1 worm cellular context compared by ENCODE assay signal in the genomic region with DNA sequence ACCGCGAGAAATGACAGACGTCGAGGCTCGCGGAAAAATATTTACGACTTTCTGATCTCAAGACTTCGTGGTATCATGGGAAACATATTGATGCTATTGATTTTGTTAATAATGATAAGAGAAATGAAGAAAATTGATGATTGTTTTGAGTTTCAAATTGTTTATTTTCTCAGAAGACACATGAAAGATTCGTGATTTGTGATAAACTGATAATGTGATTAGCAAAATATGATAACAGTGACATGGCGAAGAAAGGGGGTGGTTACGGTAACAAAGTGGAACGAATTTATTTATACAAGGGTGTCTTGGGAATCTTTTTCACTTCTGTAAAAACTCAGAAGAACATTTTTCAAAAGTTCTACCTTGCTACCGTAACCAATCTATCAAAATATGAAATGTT.
TF ChIP-seq lines count a peak whose summit lies in the region.

No protein-coding gene starts in this region.

TF ChIP-seq in whole organism, L1 larva, 84 proteins besides CTCF, POLR2A, EP300 and RAD21 (continued from another document):
- peak; percentile 75 for TF ChIP-seq nhr-85 (tag; lab: Kevin White, UChicago)
- TF ChIP-seq lsy-2 (tag; optimal IDR thresholded peaks at IDR 0.05; lab: Kevin White, UChicago) = peak in 1 of 2 experiments; percentile 15
